Worm (Caenorhabditis elegans) whole organism, L2 larva: ENCODE data around the gene F31D4.5.

Experiments used
- ama-1 ChIP-seq: fragments of 150-350 bp; optimal IDR thresholded peaks from 2 replicates; lab custom pipeline; 2018; ENCODE audit warnings: inconsistent platforms
- fos-1 ChIP-seq: fragments of 150-350 bp; optimal IDR thresholded peaks from 2 replicates; lab custom pipeline; 2014; ENCODE audit warnings: missing biosample characterization, missing genetic modification characterization
- sma-3 ChIP-seq: sonication (generic microtip); optimal IDR thresholded peaks from 2 replicates; lab custom pipeline; 2016; ENCODE audit warnings: missing genetic modification reagents, missing genetic modification characterization, missing compliant biosample characterization
- unc-62 ChIP-seq: fragments of 150-350 bp; optimal IDR thresholded peaks from 2 replicates; lab custom pipeline; 2014; ENCODE audit warnings: missing biosample characterization, missing genetic modification reagents, missing genetic modification characterization

DNA sequence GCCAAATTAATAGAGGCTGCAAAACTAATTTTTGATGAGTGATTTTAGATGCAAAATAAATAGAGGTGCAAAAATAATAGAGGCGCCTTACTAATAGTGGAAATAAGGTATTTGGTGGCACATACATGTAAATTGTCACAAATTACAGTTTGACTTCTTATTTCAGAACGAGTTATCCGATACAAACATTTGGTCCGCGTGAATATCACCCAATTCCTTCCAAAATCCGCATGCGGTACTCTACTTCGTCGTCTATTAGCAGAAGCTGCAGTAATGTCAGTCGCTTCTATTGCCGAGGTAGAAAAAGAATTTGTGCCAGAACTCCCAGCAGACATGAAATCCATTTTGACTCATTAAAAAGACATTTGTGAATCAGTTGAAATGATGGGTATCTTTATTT is 53.1 kb downstream of the F31D4.5 start:
- TF ChIP-seq fos-1 (tag; lab: Kevin White, UChicago) (no peak), ama-1 (lab: Kevin White, UChicago) (no peak), unc-62 (GFP tag; lab: Kevin White, UChicago) (no peak), sma-3 (GFP tag; lab: Kevin White, UChicago) (no peak)
